Fruit fly (Drosophila melanogaster): Measurements from ENCODE around the gene CG45060.
A peak's percentile ranks its signal among the peaks of the same experiment; 100 is the strongest.

CG45060 gene

dm6 chrX:9875948-9876853 lies 7.8 kb upstream of the CG45060 start, which contains the start of gene CG15247 (continued):
- TF ChIP-seq CG3032 (tag; optimal IDR thresholded peaks at IDR 0.05) = no peak
- TF ChIP-seq CG11762 (GFP tag; optimal IDR thresholded peaks at IDR 0.05; ENCODE audit: insufficient read depth) = no peak
- TF ChIP-seq spab (GFP tag; optimal IDR thresholded peaks at IDR 0.05) = no peak
- no peak for TF ChIP-seq CG3919 (GFP tag; optimal IDR thresholded peaks at IDR 0.05)
- peak; percentile 21 for TF ChIP-seq pdm3 (GFP tag; optimal IDR thresholded peaks at IDR 0.05)
- no peak for TF ChIP-seq CG11902 (GFP tag; optimal IDR thresholded peaks at IDR 0.05)
- peak; percentile 12 for TF ChIP-seq OdsH (GFP tag; optimal IDR thresholded peaks at IDR 0.05)
- TF ChIP-seq Ets21C (GFP tag; optimal IDR thresholded peaks at IDR 0.05) = no peak
- TF ChIP-seq Hr38 (GFP tag; optimal IDR thresholded peaks at IDR 0.05) = no peak
- TF ChIP-seq achi (GFP tag; optimal IDR thresholded peaks at IDR 0.05) = no peak
- no peak for TF ChIP-seq CG7368 (GFP tag; optimal IDR thresholded peaks at IDR 0.05)
- no peak for TF ChIP-seq CG4318 (GFP tag; optimal IDR thresholded peaks at IDR 0.05)
- no peak for TF ChIP-seq dac (GFP tag; optimal IDR thresholded peaks at IDR 0.05)
- TF ChIP-seq CG34406 (GFP tag; optimal IDR thresholded peaks at IDR 0.05) = no peak
- no peak for TF ChIP-seq CG9139 (GFP tag; optimal IDR thresholded peaks at IDR 0.05)
- TF ChIP-seq CG1621 (tag; optimal IDR thresholded peaks at IDR 0.05) = no peak
- peak; percentile 72; the same call in 2 of the 3 replicates for TF ChIP-seq CG6163 (GFP tag; IDR thresholded peaks at IDR 0.05)
- TF ChIP-seq topi (GFP tag; optimal IDR thresholded peaks at IDR 0.05) = peak; percentile 20
- TF ChIP-seq Lpt (GFP tag; optimal IDR thresholded peaks at IDR 0.05) = no peak
- TF ChIP-seq vri (GFP tag; optimal IDR thresholded peaks at IDR 0.05) = no peak
- TF ChIP-seq CG10631 (GFP tag; optimal IDR thresholded peaks at IDR 0.05) = no peak
- no peak for TF ChIP-seq Ets96B (tag; optimal IDR thresholded peaks at IDR 0.05)
- peak; percentile 10 for TF ChIP-seq esn (GFP tag; optimal IDR thresholded peaks at IDR 0.05)
- peak; percentile 81 for TF ChIP-seq eg (GFP tag; IDR thresholded peaks at IDR 0.05)
- TF ChIP-seq fd59A (GFP tag; optimal IDR thresholded peaks at IDR 0.05) = no peak
- TF ChIP-seq CG10669 (GFP tag; optimal IDR thresholded peaks at IDR 0.05) = no peak

- TF ChIP-seq Eip93F (GFP tag; optimal IDR thresholded peaks at IDR 0.05) (no peak), svp (GFP tag) (peak; percentile 86), CG10669 (GFP tag; optimal IDR thresholded peaks at IDR 0.05) (no peak), Smox (GFP tag; optimal IDR thresholded peaks at IDR 0.05) (no peak)
Observed at dm6 chrX:9873917-9874316, 5.5 kb upstream of the CG45060 start, which contains the start of gene CG32695. Gene CG32695 (minus strand): TSS chrX:9874057.

dm6 chrX:9871632-9872031 lies 3.3 kb upstream of the CG45060 start, which contains the start of gene CG45061:
Gene CG45061 (minus strand): TSS chrX:9871702.
- peak; percentile 35 for TF ChIP-seq svp (GFP tag)
- TF ChIP-seq CG6854 (GFP tag; optimal IDR thresholded peaks at IDR 0.05) = no peak
- 0 out of 3 replicates have a peak, but pooled peaks have one; percentile 15 for TF ChIP-seq eg (GFP tag; IDR thresholded peaks at IDR 0.05)

dm6 chrX:9864882-9865281 lies 3.5 kb downstream of the CG45060 start, which contains the start of gene Ser7:
Gene Ser7 (plus strand): TSS chrX:9865233.
- no peak for TF ChIP-seq Blimp-1 (GFP tag; optimal IDR thresholded peaks at IDR 0.05)
- TF ChIP-seq CG15336 (GFP tag; IDR thresholded peaks at IDR 0.05) = no peak
- peak; percentile 70 for TF ChIP-seq svp (GFP tag)
- no peak for TF ChIP-seq eg (GFP tag; IDR thresholded peaks at IDR 0.05)
- no peak for TF ChIP-seq CG32006 (GFP tag; optimal IDR thresholded peaks at IDR 0.05)
- TF ChIP-seq CG10631 (GFP tag; optimal IDR thresholded peaks at IDR 0.05) = no peak
- TF ChIP-seq Sox14 (GFP tag; optimal IDR thresholded peaks at IDR 0.05) = peak; percentile 9
- no peak for TF ChIP-seq salr (GFP tag; optimal IDR thresholded peaks at IDR 0.05)

Measured in whole organism, prepupa.